Fruit fly (Drosophila melanogaster): ENCODE results near the gene dgrn.

DNA sequence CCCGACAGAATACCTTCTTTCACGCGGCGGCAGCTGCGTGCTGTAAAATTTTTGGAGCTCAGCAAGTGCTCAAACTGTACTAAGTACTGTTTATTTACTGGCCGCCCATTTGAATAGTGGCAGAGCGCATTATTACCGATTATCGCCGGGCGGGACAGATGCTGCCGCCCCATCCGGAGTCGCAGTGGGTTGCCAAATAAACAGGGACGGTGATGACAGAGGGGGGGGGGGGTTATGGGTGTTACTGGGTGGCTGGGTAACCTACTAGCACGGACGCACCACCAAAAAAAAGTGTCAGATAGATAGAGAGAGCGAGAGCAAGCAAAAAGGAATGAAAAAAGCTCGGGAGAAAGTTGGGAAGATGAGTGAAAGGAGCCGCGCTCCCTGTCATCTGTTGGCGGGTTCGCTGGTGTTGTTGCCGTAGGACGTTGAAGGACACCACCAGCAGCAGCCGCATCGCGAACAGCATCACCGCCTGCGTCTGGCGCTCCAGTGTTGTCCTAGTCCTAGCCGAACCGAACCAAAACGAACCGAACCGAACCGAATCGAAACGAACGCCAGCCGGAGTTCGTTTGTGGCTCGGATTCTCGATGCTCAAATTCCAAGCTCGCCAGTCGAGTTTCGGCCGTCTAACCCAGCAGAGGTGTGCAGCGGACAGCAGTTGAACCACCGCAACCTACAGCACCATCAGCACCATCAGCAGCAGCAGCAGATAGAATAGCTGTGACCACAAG lies 22.5 kb upstream of the dgrn start, which contains the start of gene CG11000:
- TF ChIP-seq usp (GFP tag; optimal IDR thresholded peaks at IDR 0.05) (no peak), CG8478 (optimal IDR thresholded peaks at IDR 0.05) (no peak), pan (optimal IDR thresholded peaks at IDR 0.05) (no peak)
